Worm (Caenorhabditis elegans): Measurements from ENCODE around the gene spp-3.

spp-3 gene

ce11 chrX:7306434-7306833 lies 8.7 kb downstream of the spp-3 start:
- TF ChIP-seq pha-4 (tag; optimal IDR thresholded peaks at IDR 0.05) (peak; percentile 17), ces-1 (GFP tag; optimal IDR thresholded peaks at IDR 0.05) (peak; percentile 7), unc-120 (tag; optimal IDR thresholded peaks at IDR 0.05; ENCODE audit: poor library complexity, severe bottlenecking) (peak; percentile 57), nhr-2 (tag; optimal IDR thresholded peaks at IDR 0.05) (peak; percentile 31), mab-5 (tag; optimal IDR thresholded peaks at IDR 0.05) (no peak), drap-1 (GFP tag; optimal IDR thresholded peaks at IDR 0.05) (no peak), nhr-12 (tag; optimal IDR thresholded peaks at IDR 0.05) (no peak)

- TF ChIP-seq elt-1 (tag; optimal IDR thresholded peaks at IDR 0.05; ENCODE audit: borderline replicate concordance, insufficient read depth) (peak; percentile 59), drap-1 (GFP tag; optimal IDR thresholded peaks at IDR 0.05) (no peak), elt-3 (tag; optimal IDR thresholded peaks at IDR 0.05) (peak; percentile 52), lin-13 (tag; optimal IDR thresholded peaks at IDR 0.05) (no peak), hlh-1 (tag; optimal IDR thresholded peaks at IDR 0.05) (peak; percentile 45)
Measured at ce11 chrX:7305520-7306186, 9.5 kb downstream of the spp-3 start, which contains the start of gene sur-5. TSS of gene sur-5 (minus strand) at chrX:7305570.

ce11 chrX:7303115-7303514 lies 12.0 kb downstream of the spp-3 start:
- TF ChIP-seq elt-3 (tag; optimal IDR thresholded peaks at IDR 0.05) (no peak), unc-39 (tag; optimal IDR thresholded peaks at IDR 0.05) (no peak)

- TF ChIP-seq hlh-1 (tag; optimal IDR thresholded peaks at IDR 0.05) (no peak), sem-2 (GFP tag; optimal IDR thresholded peaks at IDR 0.05) (no peak), mls-2 (tag; optimal IDR thresholded peaks at IDR 0.05) (no peak), zip-8 (tag; optimal IDR thresholded peaks at IDR 0.05) (no peak), cnd-1 (tag; optimal IDR thresholded peaks at IDR 0.05) (no peak), ceh-83 (GFP tag; optimal IDR thresholded peaks at IDR 0.05) (no peak), ztf-11 (tag; optimal IDR thresholded peaks at IDR 0.05) (no peak)
Measured at ce11 chrX:7298652-7299051, 16.5 kb downstream of the spp-3 start, which contains the start of gene K03A1.4. TSS of gene K03A1.4 (minus strand) at chrX:7298752.

ce11 chrX:7296310-7296709 lies 18.8 kb downstream of the spp-3 start:
- TF ChIP-seq elt-3 (tag; optimal IDR thresholded peaks at IDR 0.05) (no peak), snpc-4 (tag; optimal IDR thresholded peaks at IDR 0.05) (no peak), bed-3 (GFP tag; optimal IDR thresholded peaks at IDR 0.05) (no peak), unc-62 (GFP tag; optimal IDR thresholded peaks at IDR 0.05) (no peak), sptf-1 (tag; optimal IDR thresholded peaks at IDR 0.05) (no peak), sem-2 (GFP tag; optimal IDR thresholded peaks at IDR 0.05) (no peak), ceh-39 (tag; optimal IDR thresholded peaks at IDR 0.05) (no peak), lin-32 (GFP tag; optimal IDR thresholded peaks at IDR 0.05) (no peak), ceh-83 (GFP tag; optimal IDR thresholded peaks at IDR 0.05) (no peak), nhr-28 (tag; optimal IDR thresholded peaks at IDR 0.05) (no peak), nhr-2 (tag; optimal IDR thresholded peaks at IDR 0.05) (no peak), unc-120 (tag; optimal IDR thresholded peaks at IDR 0.05; ENCODE audit: poor library complexity, severe bottlenecking) (no peak), zip-8 (tag; optimal IDR thresholded peaks at IDR 0.05) (no peak), cnd-1 (tag; optimal IDR thresholded peaks at IDR 0.05) (no peak), unc-39 (tag; optimal IDR thresholded peaks at IDR 0.05) (no peak)

- TF ChIP-seq mab-5 (tag; optimal IDR thresholded peaks at IDR 0.05) = no peak
- no peak for TF ChIP-seq lsy-2 (tag; optimal IDR thresholded peaks at IDR 0.05)
- TF ChIP-seq mep-1 (tag; optimal IDR thresholded peaks at IDR 0.05) = no peak
- no peak for TF ChIP-seq ham-2 (GFP tag; optimal IDR thresholded peaks at IDR 0.05)
- TF ChIP-seq unc-120 (tag; optimal IDR thresholded peaks at IDR 0.05; ENCODE audit: poor library complexity, severe bottlenecking) = no peak
- no peak for TF ChIP-seq ceh-39 (tag; optimal IDR thresholded peaks at IDR 0.05)
- TF ChIP-seq nhr-28 (tag; optimal IDR thresholded peaks at IDR 0.05) = no peak
- no peak for TF ChIP-seq ceh-83 (GFP tag; optimal IDR thresholded peaks at IDR 0.05)
- TF ChIP-seq ceh-43 (GFP tag; optimal IDR thresholded peaks at IDR 0.05) = no peak
- no peak for TF ChIP-seq drap-1 (GFP tag; optimal IDR thresholded peaks at IDR 0.05)
Measured at ce11 chrX:7291810-7292209, 23.3 kb downstream of the spp-3 start, which contains the start of gene lron-7. TSS of gene lron-7 (plus strand) at chrX:7292132.
